Worm (Caenorhabditis elegans) whole organism, L4 larva: ENCODE data around the gene B0244.10.

Experiments used
- D1046.2 ChIP-seq: fragments of 200-800 bp; sonication (Bioruptor generic); IDR thresholded peaks from 2 replicates; pipeline ENCODE4 v1.3.6; 2022; ENCODE audit warnings: missing genetic modification characterization, missing compliant biosample characterization
- F37D6.2 ChIP-seq: sonication (generic microtip); optimal IDR thresholded peaks from 2 replicates; lab custom pipeline; 2016; ENCODE audit warnings: mild to moderate bottlenecking, missing genetic modification characterization, missing compliant biosample characterization
- F49E8.2 ChIP-seq: sonication (generic microtip); optimal IDR thresholded peaks from 2 replicates; lab custom pipeline; 2016; ENCODE audit warnings: missing compliant biosample characterization, mild to moderate bottlenecking, missing genetic modification characterization, borderline replicate concordance
- T20F7.1 ChIP-seq: fragments of 200-800 bp; sonication (Bioruptor generic); optimal IDR thresholded peaks from 2 replicates; lab custom pipeline; 2018; ENCODE audit warnings: mild to moderate bottlenecking, missing genetic modification characterization, missing compliant biosample characterization
- T26A8.4 ChIP-seq: fragments of 200-800 bp; sonication (Bioruptor generic); IDR thresholded peaks from 2 replicates; pipeline ENCODE4 v1.3.6; 2022; ENCODE audit warnings: missing genetic modification characterization, missing compliant biosample characterization
- Y105C5A.15 ChIP-seq: fragments of 200-800 bp; sonication (Bioruptor generic); IDR thresholded peaks from 2 replicates; pipeline ENCODE4 v1.3.6; 2022; ENCODE audit warnings: missing genetic modification characterization, missing compliant biosample characterization
- ZK337.2 ChIP-seq: fragments of 200-800 bp; sonication (Bioruptor generic); IDR thresholded peaks from 2 replicates; pipeline ENCODE4 v1.3.6; 2022; ENCODE audit warnings: missing genetic modification reagents, missing genetic modification characterization, missing compliant biosample characterization
- ama-1 ChIP-seq: fragments of 150-350 bp; optimal IDR thresholded peaks from 2 replicates; lab custom pipeline; 2014; ENCODE audit warnings: inconsistent platforms, mixed read lengths
- ceh-28 ChIP-seq: fragments of 150-350 bp; optimal IDR thresholded peaks from 2 replicates; lab custom pipeline; 2014; ENCODE audit warnings: missing biosample characterization, missing genetic modification reagents, missing genetic modification characterization
- ceh-32 ChIP-seq: sonication (generic microtip); optimal IDR thresholded peaks from 2 replicates; lab custom pipeline; 2016; ENCODE audit warnings: mild to moderate bottlenecking, missing genetic modification characterization, missing compliant biosample characterization; ENCODE audit not compliant: poor library complexity
- ceh-44 ChIP-seq: fragments of 200-800 bp; sonication (Bioruptor generic); IDR thresholded peaks from 2 replicates; pipeline ENCODE4 v1.3.6; 2022; ENCODE audit warnings: missing genetic modification reagents, missing genetic modification characterization, missing compliant biosample characterization
- ceh-62 ChIP-seq: sonication (generic microtip); optimal IDR thresholded peaks from 2 replicates; lab custom pipeline; 2017; ENCODE audit warnings: missing biosample characterization, missing genetic modification characterization
- daf-12 ChIP-seq: fragments of 150-350 bp; optimal IDR thresholded peaks from 2 replicates; lab custom pipeline; 2014; ENCODE audit warnings: missing biosample characterization, missing genetic modification reagents, missing genetic modification characterization
- daf-16 ChIP-seq, 3 experiments: sonication (generic microtip); optimal IDR thresholded peaks; 2 replicates each; lab custom pipeline; 2016 to 2017; ENCODE audit warnings: missing genetic modification characterization in 3 of 3, missing genetic modification reagents in 3 of 3, mild to moderate bottlenecking in 2 of 3, missing compliant biosample characterization in 2 of 3, missing biosample characterization in 1 of 3, moderate library complexity in 1 of 3
- daf-8 ChIP-seq: fragments of 200-800 bp; sonication (Bioruptor generic); IDR thresholded peaks from 2 replicates; pipeline ENCODE4 v1.3.6; 2022; ENCODE audit warnings: missing genetic modification characterization, missing compliant biosample characterization
- dmd-8 ChIP-seq: fragments of 200-800 bp; sonication (Bioruptor generic); IDR thresholded peaks from 2 replicates; pipeline ENCODE4 v1.3.6; 2022; ENCODE audit warnings: missing genetic modification characterization, missing compliant biosample characterization
- dpl-1 ChIP-seq: fragments of 150-350 bp; optimal IDR thresholded peaks from 2 replicates; lab custom pipeline; 2014; ENCODE audit warnings: missing biosample characterization, missing genetic modification reagents, missing genetic modification characterization
- dve-1 ChIP-seq: sonication (generic microtip); optimal IDR thresholded peaks from 2 replicates; lab custom pipeline; 2017; ENCODE audit warnings: antibody characterized with exemption, mild to moderate bottlenecking, missing genetic modification characterization, missing compliant biosample characterization; ENCODE audit not compliant: insufficient read depth
- fkh-10 ChIP-seq: fragments of 150-350 bp; optimal IDR thresholded peaks from 2 replicates; lab custom pipeline; 2014; ENCODE audit warnings: missing biosample characterization, missing genetic modification reagents, missing genetic modification characterization
- fos-1 ChIP-seq: fragments of 150-350 bp; optimal IDR thresholded peaks from 2 replicates; lab custom pipeline; 2014; ENCODE audit warnings: missing biosample characterization, missing genetic modification characterization
- gei-8 ChIP-seq: fragments of 200-800 bp; sonication (Bioruptor generic); optimal IDR thresholded peaks from 2 replicates; lab custom pipeline; 2018; ENCODE audit warnings: mild to moderate bottlenecking, missing genetic modification characterization, missing compliant biosample characterization
- hlh-11 ChIP-seq: fragments of 200-800 bp; sonication (Bioruptor generic); optimal IDR thresholded peaks from 2 replicates; lab custom pipeline; 2018; ENCODE audit warnings: mild to moderate bottlenecking, missing genetic modification characterization, missing compliant biosample characterization
- hmg-1.1 ChIP-seq: fragments of 200-800 bp; sonication (Bioruptor generic); IDR thresholded peaks from 2 replicates; pipeline ENCODE4 v1.3.6; 2022; ENCODE audit warnings: missing genetic modification reagents, missing genetic modification characterization, missing compliant biosample characterization
- lin-1 ChIP-seq: fragments of 200-800 bp; sonication (Bioruptor generic); IDR thresholded peaks from 2 replicates; pipeline ENCODE4 v1.3.6; 2022; ENCODE audit warnings: missing genetic modification reagents, missing genetic modification characterization, missing compliant biosample characterization
- lin-13 ChIP-seq: fragments of 150-350 bp; optimal IDR thresholded peaks from 2 replicates; lab custom pipeline; 2014; ENCODE audit warnings: missing biosample characterization, missing genetic modification reagents, missing genetic modification characterization
- lin-15B ChIP-seq: fragments of 150-350 bp; sonication (generic microtip); optimal IDR thresholded peaks from 3 replicates; lab custom pipeline; 2014; ENCODE audit warnings: missing biosample characterization, missing genetic modification characterization
- lin-29 ChIP-seq: fragments of 200-800 bp; sonication (Bioruptor generic); IDR thresholded peaks from 2 replicates; pipeline ENCODE4 v1.3.6; 2022; ENCODE audit warnings: missing genetic modification reagents, missing genetic modification characterization, missing compliant biosample characterization
- lin-38 ChIP-seq: fragments of 200-800 bp; sonication (Bioruptor generic); IDR thresholded peaks from 2 replicates; pipeline ENCODE4 v1.3.6; 2022; ENCODE audit warnings: missing genetic modification reagents, missing genetic modification characterization, missing compliant biosample characterization
- mdl-1 ChIP-seq, 2 experiments: fragments of 150-350 bp in 1 of 2; sonication (generic microtip) in 1 of 2; optimal IDR thresholded peaks; 2 replicates each; lab custom pipeline; 2014 to 2017; ENCODE audit warnings: missing biosample characterization in 2 of 2, missing genetic modification characterization in 2 of 2
- mep-1 ChIP-seq: fragments of 150-350 bp; sonication (generic microtip); optimal IDR thresholded peaks from 3 replicates; lab custom pipeline; 2014; ENCODE audit warnings: missing biosample characterization, missing genetic modification characterization
- mes-2 ChIP-seq: sonication (generic microtip); optimal IDR thresholded peaks from 2 replicates; lab custom pipeline; 2016; ENCODE audit warnings: missing genotype, mild to moderate bottlenecking, missing genetic modification characterization, missing compliant biosample characterization; ENCODE audit not compliant: poor library complexity, severe bottlenecking
- mxl-2 ChIP-seq: fragments of 200-800 bp; sonication (Bioruptor generic); conservative IDR thresholded peaks from 2 replicates; pipeline ENCODE4 v1.3.6; 2022; ENCODE audit warnings: missing genetic modification reagents, missing genetic modification characterization, missing compliant biosample characterization
- nhr-10 ChIP-seq: fragments of 150-350 bp; optimal IDR thresholded peaks from 2 replicates; lab custom pipeline; 2014; ENCODE audit warnings: missing biosample characterization, missing genetic modification characterization
- nhr-11 ChIP-seq: fragments of 150-350 bp; optimal IDR thresholded peaks from 2 replicates; lab custom pipeline; 2014; ENCODE audit warnings: missing biosample characterization, missing genetic modification characterization
- nhr-111 ChIP-seq: fragments of 200-800 bp; sonication (Bioruptor generic); optimal IDR thresholded peaks from 2 replicates; lab custom pipeline; 2018; ENCODE audit warnings: mild to moderate bottlenecking, missing genetic modification characterization, missing compliant biosample characterization
- nhr-28 ChIP-seq: fragments of 150-350 bp; optimal IDR thresholded peaks from 2 replicates; lab custom pipeline; 2014; ENCODE audit warnings: missing biosample characterization, missing genetic modification characterization
- nhr-48 ChIP-seq: sonication (generic microtip); optimal IDR thresholded peaks from 2 replicates; lab custom pipeline; 2016; ENCODE audit warnings: mild to moderate bottlenecking, missing genetic modification characterization, missing compliant biosample characterization
- nhr-6 ChIP-seq: fragments of 150-350 bp; optimal IDR thresholded peaks from 2 replicates; lab custom pipeline; 2014; ENCODE audit warnings: missing biosample characterization, missing genetic modification characterization
- pha-4 ChIP-seq, 2 experiments: fragments of 150-350 bp in 1 of 2; fragments of 200-800 bp in 1 of 2; sonication (Bioruptor generic) in 1 of 2; IDR thresholded peaks in 1 of 2; optimal IDR thresholded peaks in 1 of 2; 2 replicates each; pipeline versions ENCODE4 v1.3.6 to Lab custom; 2014 to 2022; ENCODE audit warnings: missing genetic modification characterization in 2 of 2, missing genetic modification reagents in 2 of 2, missing biosample characterization in 1 of 2, missing compliant biosample characterization in 1 of 2
- php-3 ChIP-seq: fragments of 200-800 bp; sonication (Bioruptor generic); IDR thresholded peaks from 2 replicates; pipeline ENCODE4 v1.3.6; 2022; ENCODE audit warnings: missing genetic modification reagents, missing genetic modification characterization, missing compliant biosample characterization
- pqm-1 ChIP-seq: sonication (generic microtip); optimal IDR thresholded peaks from 2 replicates; lab custom pipeline; 2017; ENCODE audit warnings: missing biosample characterization, missing genetic modification characterization
- rbr-2 ChIP-seq: sonication (generic microtip); optimal IDR thresholded peaks from 2 replicates; lab custom pipeline; 2016; ENCODE audit warnings: missing genotype, missing genetic modification characterization, missing compliant biosample characterization
- sdz-12 ChIP-seq: fragments of 200-800 bp; sonication (Bioruptor generic); optimal IDR thresholded peaks from 2 replicates; lab custom pipeline; 2018; ENCODE audit warnings: mild to moderate bottlenecking, missing genetic modification characterization, missing compliant biosample characterization
- set-16 ChIP-seq: fragments of 200-800 bp; sonication (Bioruptor generic); IDR thresholded peaks from 2 replicates; pipeline ENCODE4 v1.3.6; 2022; ENCODE audit warnings: missing genetic modification reagents, missing genetic modification characterization, missing compliant biosample characterization
- skn-1 ChIP-seq: fragments of 150-350 bp; optimal IDR thresholded peaks from 2 replicates; lab custom pipeline; 2014; ENCODE audit warnings: missing biosample characterization, missing genetic modification characterization
- spr-3 ChIP-seq: fragments of 200-800 bp; sonication (Bioruptor generic); optimal IDR thresholded peaks from 2 replicates; lab custom pipeline; 2018; ENCODE audit warnings: mild to moderate bottlenecking, missing genetic modification characterization, missing compliant biosample characterization
- unc-62 ChIP-seq, 3 experiments: fragments of 150-350 bp in 1 of 3; sonication (generic microtip); optimal IDR thresholded peaks in 2 of 3; peaks in 1 of 3; 1 replicate in 1 of 3; 2 replicates in 2 of 3; lab custom pipeline; 2014 to 2017; ENCODE audit warnings: missing biosample characterization in 3 of 3, missing genetic modification characterization in 3 of 3, missing genetic modification reagents in 3 of 3, missing genotype in 1 of 3
- zag-1 ChIP-seq: fragments of 150-350 bp; optimal IDR thresholded peaks from 2 replicates; lab custom pipeline; 2014; ENCODE audit warnings: missing biosample characterization, missing genetic modification characterization
- zfp-2 ChIP-seq: sonication (generic microtip); optimal IDR thresholded peaks from 2 replicates; lab custom pipeline; 2016; ENCODE audit warnings: mild to moderate bottlenecking, missing genetic modification characterization, missing compliant biosample characterization
- zip-2 ChIP-seq: fragments of 150-350 bp; optimal IDR thresholded peaks from 2 replicates; lab custom pipeline; 2014; ENCODE audit warnings: missing biosample characterization, missing genetic modification characterization
- ztf-11 ChIP-seq: fragments of 150-350 bp; optimal IDR thresholded peaks from 2 replicates; lab custom pipeline; 2014; ENCODE audit warnings: missing biosample characterization, missing genetic modification characterization

B0244.10 gene

DNA sequence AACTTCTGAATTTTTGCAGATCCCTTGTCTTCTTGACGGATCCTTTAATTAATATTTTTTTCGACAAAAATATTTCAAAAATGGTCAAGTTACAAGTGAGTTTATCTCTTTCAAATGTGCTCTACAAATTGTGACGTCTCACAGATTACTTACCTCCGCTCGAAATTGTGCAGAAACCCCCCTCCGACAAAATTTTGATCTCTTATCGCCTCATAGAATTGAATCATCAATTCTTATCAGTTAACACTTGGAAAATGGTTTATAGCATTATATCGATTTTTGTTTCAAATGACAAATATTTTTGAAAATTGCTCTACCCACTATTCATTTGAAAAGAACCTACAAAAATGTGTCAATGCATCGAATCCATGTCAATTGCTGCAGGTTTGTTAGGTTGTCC lies at the start of gene B0244.10:
Gene B0244.10 (plus strand): TSS at position 254 of the 400 bp plus-strand sequence.
- TF ChIP-seq mes-2 (tag; lab: Kevin White, UChicago) = no peak
- no peak for TF ChIP-seq spr-3 (GFP tag; lab: Kevin White, UChicago)
- TF ChIP-seq pha-4 (GFP tag; IDR thresholded peaks at IDR 0.05; lab: Robert Waterston, UW) = no peak
- no peak for TF ChIP-seq pha-4 (tag; optimal IDR thresholded peaks at IDR 0.05; lab: Kevin White, UChicago)
- TF ChIP-seq dmd-8 (GFP tag; lab: Robert Waterston, UW) = no peak
- TF ChIP-seq nhr-111 = no peak
- no peak for TF ChIP-seq ceh-44 (GFP tag; lab: Robert Waterston, UW)
- no peak for TF ChIP-seq Y105C5A.15 (GFP tag; lab: Robert Waterston, UW)
- no peak for TF ChIP-seq T26A8.4 (GFP tag; lab: Robert Waterston, UW)
- TF ChIP-seq mdl-1 (tag; optimal IDR thresholded peaks at IDR 0.05; lab: Kevin White, UChicago) = no peak
- TF ChIP-seq nhr-28 (tag; lab: Kevin White, UChicago) = peak; percentile 71
- TF ChIP-seq mxl-2 (GFP tag; lab: Robert Waterston, UW) = no peak
- no peak for TF ChIP-seq nhr-10 (tag; lab: Kevin White, UChicago)
- no peak for TF ChIP-seq D1046.2 (GFP tag; lab: Robert Waterston, UW)
- TF ChIP-seq zip-2 = no peak
- TF ChIP-seq rbr-2 (tag; lab: Kevin White, UChicago) = no peak
- no peak for TF ChIP-seq lin-29 (GFP tag; lab: Robert Waterston, UW)
- no peak for TF ChIP-seq lin-38 (GFP tag; lab: Robert Waterston, UW)
- no peak for TF ChIP-seq fos-1 (tag; lab: Kevin White, UChicago)
- peak; percentile 38 for TF ChIP-seq hlh-11 (tag; lab: Kevin White, UChicago)
- no peak for TF ChIP-seq ama-1
- TF ChIP-seq nhr-11 = no peak
- TF ChIP-seq lin-13 = no peak
- TF ChIP-seq hmg-1.1 (GFP tag; lab: Robert Waterston, UW) = no peak
- no peak for TF ChIP-seq zag-1
- no peak for TF ChIP-seq unc-62 (GFP tag; optimal IDR thresholded peaks at IDR 0.05 in 1 of 2; lab: Kevin White, UChicago)
- TF ChIP-seq unc-62 (tag; optimal IDR thresholded peaks at IDR 0.05; lab: Kevin White, UChicago) = no peak
- TF ChIP-seq mep-1 (tag; lab: Kevin White, UChicago) = no peak
- TF ChIP-seq lin-1 (GFP tag; lab: Robert Waterston, UW) = no peak
- TF ChIP-seq T20F7.1 (GFP tag; lab: Kevin White, UChicago) = no peak
- TF ChIP-seq ZK337.2 = no peak
- TF ChIP-seq fkh-10 (GFP tag; lab: Kevin White, UChicago) = no peak
- no peak for TF ChIP-seq dpl-1 (GFP tag; lab: Kevin White, UChicago)
- TF ChIP-seq ceh-62 (tag; lab: Kevin White, UChicago) = no peak
- no peak for TF ChIP-seq nhr-6
- no peak for TF ChIP-seq gei-8
- TF ChIP-seq daf-12 (tag; lab: Kevin White, UChicago) = no peak
- TF ChIP-seq set-16 (GFP tag; lab: Robert Waterston, UW) = no peak
- no peak for TF ChIP-seq ceh-32
- TF ChIP-seq zfp-2 (tag; lab: Kevin White, UChicago) = no peak
- TF ChIP-seq dve-1 (tag; lab: Kevin White, UChicago) = peak; percentile 63
- TF ChIP-seq sdz-12 (GFP tag; lab: Kevin White, UChicago) = no peak
- no peak for TF ChIP-seq lin-15B (tag; lab: Kevin White, UChicago)
- TF ChIP-seq F49E8.2 (tag; lab: Kevin White, UChicago) = no peak
- TF ChIP-seq daf-8 = no peak
- peak; percentile 49; the same call in 1 of the 2 replicates for TF ChIP-seq php-3 (GFP tag; lab: Robert Waterston, UW)
- TF ChIP-seq ceh-28 (tag; lab: Kevin White, UChicago) = no peak
- no peak for TF ChIP-seq ztf-11 (tag; lab: Kevin White, UChicago)
- TF ChIP-seq daf-16 (GFP tag; optimal IDR thresholded peaks at IDR 0.05; lab: Kevin White, UChicago) = no peak
- peak; percentile 27 for TF ChIP-seq daf-16 (tag; optimal IDR thresholded peaks at IDR 0.05; lab: Kevin White, UChicago)
- peak; percentile 84 for TF ChIP-seq pqm-1
- no peak for TF ChIP-seq skn-1
- no peak for TF ChIP-seq F37D6.2 (tag; lab: Kevin White, UChicago)
- no peak for TF ChIP-seq nhr-48
